Fruit fly (Drosophila melanogaster) whole organism, pupa: ENCODE results near the gene CG9903.

ENCODE experiments used
- CG13204 ChIP-seq: fragments of 200-800 bp; sonication (Bioruptor generic); optimal IDR thresholded peaks from 2 replicates; lab custom pipeline; 2018; ENCODE audit warnings: missing biosample characterization, mild to moderate bottlenecking, missing genetic modification characterization, moderate library complexity
- CG17806 ChIP-seq: fragments of 200-800 bp; sonication (Bioruptor generic); optimal IDR thresholded peaks from 2 replicates; lab custom pipeline; 2018; ENCODE audit warnings: missing biosample characterization, mild to moderate bottlenecking, missing genetic modification characterization, moderate library complexity
- CG32121 ChIP-seq: fragments of 200-800 bp; sonication (Bioruptor generic); IDR thresholded peaks from 2 replicates; pipeline ENCODE4 v1.3.6; 2022; ENCODE audit warnings: missing biosample characterization, missing genetic modification characterization
- CG4496 ChIP-seq: fragments of 200-800 bp; sonication (Bioruptor generic); IDR thresholded peaks from 3 replicates; pipeline ENCODE4 v1.3.6; 2022; ENCODE audit warnings: missing biosample characterization, missing genetic modification characterization
- CG8301 ChIP-seq: fragments of 200-800 bp; sonication (Bioruptor generic); optimal IDR thresholded peaks from 2 replicates; lab custom pipeline; 2018; ENCODE audit warnings: missing biosample characterization, mild to moderate bottlenecking, missing genetic modification characterization
- Ets98B ChIP-seq: fragments of 200-800 bp; sonication (Bioruptor generic); IDR thresholded peaks from 2 replicates; pipeline ENCODE4 v1.3.6; 2022; ENCODE audit warnings: missing biosample characterization, missing genetic modification characterization
- Pif1B ChIP-seq: fragments of 200-800 bp; sonication (Bioruptor generic); optimal IDR thresholded peaks from 3 replicates; lab custom pipeline; 2016; ENCODE audit warnings: missing biosample characterization, missing genetic modification characterization
- gl ChIP-seq: fragments of 200-800 bp; sonication (Bioruptor generic); optimal IDR thresholded peaks from 2 replicates; lab custom pipeline; 2018; ENCODE audit warnings: missing biosample characterization, mild to moderate bottlenecking, missing genetic modification characterization

DNA sequence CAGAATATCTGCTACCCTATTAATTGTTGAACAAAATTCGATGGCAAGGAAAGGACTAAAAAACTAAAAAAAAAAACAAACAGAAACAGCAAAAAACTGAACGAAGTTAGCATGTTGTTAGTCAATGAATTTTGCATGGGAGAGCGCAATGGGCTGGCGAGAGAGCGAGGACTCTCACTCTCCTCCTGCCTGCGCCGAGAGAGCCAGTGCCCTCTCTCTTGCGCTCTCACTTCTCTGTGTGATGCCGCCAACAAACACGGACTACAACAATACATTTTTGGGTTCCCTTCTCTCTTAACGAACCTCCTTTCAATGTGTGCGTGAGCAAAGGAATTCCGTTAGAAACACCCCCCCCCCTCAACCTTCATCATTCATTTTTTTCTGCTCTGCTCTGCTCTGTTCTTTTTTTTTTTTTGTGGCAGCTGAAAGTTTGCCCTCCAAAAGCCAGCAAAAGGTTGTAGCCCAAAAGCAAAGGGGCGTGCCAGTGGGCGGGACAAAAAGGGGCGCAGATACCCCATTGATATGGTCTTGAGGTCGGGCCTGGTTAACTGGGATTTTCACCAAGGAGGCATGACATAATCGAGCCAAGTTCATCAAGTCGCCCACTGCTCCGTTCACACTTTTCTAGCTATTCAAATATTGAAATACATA is 14.4 kb downstream of the CG9903 start:
- TF ChIP-seq CG8301 (no peak), CG13204 (GFP tag; lab: Kevin White, UChicago) (no peak), gl (tag; lab: Kevin White, UChicago) (no peak), Ets98B (GFP tag; lab: Robert Waterston, UW) (no peak), Pif1B (GFP tag; lab: Kevin White, UChicago) (no peak), CG17806 (tag; lab: Kevin White, UChicago) (no peak), CG32121 (GFP tag; lab: Robert Waterston, UW) (no peak), CG4496 (0 out of 3 replicates have a peak, but pooled peaks have one; percentile 29)
